Worm (Caenorhabditis elegans) whole organism, early embryonic: ENCODE data around the gene F26D11.1.

Experiments used
- B0310.2 ChIP-seq: sonication (generic microtip); optimal IDR thresholded peaks from 2 replicates; lab custom pipeline; 2016; ENCODE audit warnings: mild to moderate bottlenecking, missing genetic modification characterization, missing compliant biosample characterization
- F13C5.2 ChIP-seq: sonication (generic microtip); optimal IDR thresholded peaks from 2 replicates; lab custom pipeline; 2017; ENCODE audit warnings: mild to moderate bottlenecking, missing genetic modification characterization, inconsistent platforms, missing compliant biosample characterization
- aly-1 ChIP-seq: sonication (generic microtip); optimal IDR thresholded peaks from 2 replicates; lab custom pipeline; 2016; ENCODE audit warnings: missing genetic modification characterization, missing compliant biosample characterization
- ama-1 ChIP-seq: fragments of 150-350 bp; optimal IDR thresholded peaks from 2 replicates; lab custom pipeline; 2014
- ceh-13 ChIP-seq: fragments of 200-800 bp; sonication (Bioruptor generic); optimal IDR thresholded peaks from 2 replicates; lab custom pipeline; 2018; ENCODE audit warnings: mild to moderate bottlenecking, missing genetic modification characterization, missing compliant biosample characterization
- ceh-36 ChIP-seq: sonication (generic microtip); optimal IDR thresholded peaks from 2 replicates; lab custom pipeline; 2016; ENCODE audit warnings: missing genetic modification characterization, inconsistent platforms, missing compliant biosample characterization
- ets-7 ChIP-seq: sonication (generic microtip); optimal IDR thresholded peaks from 2 replicates; lab custom pipeline; 2016; ENCODE audit warnings: missing genotype, missing genetic modification characterization, missing compliant biosample characterization
- flt-1 ChIP-seq: fragments of 200-800 bp; sonication (Bioruptor generic); IDR thresholded peaks from 2 replicates; pipeline ENCODE4 v1.3.6; 2022; ENCODE audit warnings: missing genetic modification characterization, missing compliant biosample characterization
- hmbx-1 ChIP-seq: sonication (generic microtip); optimal IDR thresholded peaks from 2 replicates; lab custom pipeline; 2016; ENCODE audit warnings: mild to moderate bottlenecking, missing genetic modification characterization, missing compliant biosample characterization
- hmg-4 ChIP-seq: fragments of 200-800 bp; sonication (Bioruptor generic); optimal IDR thresholded peaks from 2 replicates; lab custom pipeline; 2018; ENCODE audit warnings: mild to moderate bottlenecking, missing genetic modification characterization, missing compliant biosample characterization
- hnd-1 ChIP-seq: sonication (generic microtip); optimal IDR thresholded peaks from 2 replicates; lab custom pipeline; 2016; ENCODE audit warnings: missing genetic modification characterization, missing compliant biosample characterization
- pes-1 ChIP-seq: fragments of 200-800 bp; sonication (Bioruptor generic); IDR thresholded peaks from 2 replicates; pipeline ENCODE4 v1.3.6; 2022; ENCODE audit warnings: missing genetic modification reagents, missing genetic modification characterization, missing compliant biosample characterization
- scrt-1 ChIP-seq: fragments of 200-800 bp; sonication (Bioruptor generic); IDR thresholded peaks from 2 replicates; pipeline ENCODE4 v1.3.6; 2022; ENCODE audit warnings: missing genetic modification characterization, missing compliant biosample characterization
- sea-1 ChIP-seq: fragments of 200-800 bp; sonication (Bioruptor generic); conservative IDR thresholded peaks from 2 replicates; pipeline ENCODE4 v1.3.6; 2022; ENCODE audit warnings: missing genetic modification characterization, missing compliant biosample characterization
- tbx-11 ChIP-seq: fragments of 200-800 bp; sonication (Bioruptor generic); IDR thresholded peaks from 2 replicates; pipeline ENCODE4 v1.3.6; 2022; ENCODE audit warnings: missing genetic modification characterization, missing compliant biosample characterization
- tbx-37 ChIP-seq: fragments of 200-800 bp; sonication (Bioruptor generic); conservative IDR thresholded peaks from 2 replicates; pipeline ENCODE4 v1.3.6; 2022; ENCODE audit warnings: missing genetic modification reagents, missing genetic modification characterization, missing compliant biosample characterization
- tra-4 ChIP-seq: sonication (generic microtip); optimal IDR thresholded peaks from 2 replicates; lab custom pipeline; 2017; ENCODE audit warnings: missing genetic modification characterization, missing compliant biosample characterization

F26D11.1 gene

DNA sequence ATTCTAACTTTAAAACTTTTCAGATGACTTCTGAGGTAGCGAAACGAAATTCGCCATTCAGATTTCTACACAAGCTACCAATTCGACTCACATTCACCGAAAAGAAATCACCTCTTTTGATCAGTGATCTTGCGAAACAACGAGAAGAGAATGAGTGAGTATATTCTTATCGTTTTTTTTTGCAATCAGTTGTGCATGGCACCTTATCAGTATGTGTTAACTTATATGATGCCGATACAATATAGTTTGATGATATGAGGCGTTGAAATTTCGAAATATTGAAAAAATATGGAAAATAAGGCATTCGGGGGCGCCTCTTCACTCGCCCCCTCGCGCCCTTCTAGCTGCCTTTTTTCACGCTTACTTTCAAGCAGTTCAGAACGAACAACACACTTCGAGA, 36.6 kb downstream of the F26D11.1 start:
- TF ChIP-seq tbx-37 (GFP tag; lab: Robert Waterston, UW), result no peak
- TF ChIP-seq hnd-1, result no peak
- TF ChIP-seq B0310.2 (tag; lab: Kevin White, UChicago), result no peak
- no peak for TF ChIP-seq ceh-36
- no peak for TF ChIP-seq F13C5.2
- TF ChIP-seq scrt-1 (GFP tag; lab: Robert Waterston, UW), result no peak
- no peak for TF ChIP-seq ets-7 (tag; lab: Kevin White, UChicago)

ce11 chrV:8018919-8019318, 37.6 kb downstream of the F26D11.1 start:
- no peak for TF ChIP-seq flt-1 (GFP tag; lab: Robert Waterston, UW)
- no peak for TF ChIP-seq ceh-13
- no peak for TF ChIP-seq hmbx-1 (tag; lab: Kevin White, UChicago)
- no peak for TF ChIP-seq B0310.2 (tag; lab: Kevin White, UChicago)

DNA sequence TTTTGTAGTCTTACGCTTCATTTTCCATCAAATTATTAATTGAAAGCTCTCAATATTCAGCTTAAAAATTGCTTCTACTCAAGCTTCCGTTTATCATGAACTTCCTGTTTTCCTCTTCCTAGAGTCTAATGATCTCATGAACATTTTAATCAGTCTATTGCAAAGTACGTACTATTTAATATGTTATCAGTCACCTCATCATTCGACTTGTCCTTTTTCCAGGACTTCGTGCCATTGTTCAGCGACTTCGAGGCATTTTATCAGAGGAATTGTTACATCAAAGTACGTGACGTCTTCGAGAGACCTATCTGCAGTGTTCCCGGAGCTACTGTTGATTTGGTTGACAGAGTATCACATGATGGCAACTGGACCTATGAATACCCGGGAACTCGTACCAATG, 38.4 kb downstream of the F26D11.1 start:
- TF ChIP-seq aly-1 (tag; lab: Kevin White, UChicago) (no peak), flt-1 (GFP tag; lab: Robert Waterston, UW) (no peak), F13C5.2 (no peak), tbx-11 (no peak), hmg-4 (no peak), hmbx-1 (tag; lab: Kevin White, UChicago) (no peak), scrt-1 (GFP tag; lab: Robert Waterston, UW) (no peak)

DNA sequence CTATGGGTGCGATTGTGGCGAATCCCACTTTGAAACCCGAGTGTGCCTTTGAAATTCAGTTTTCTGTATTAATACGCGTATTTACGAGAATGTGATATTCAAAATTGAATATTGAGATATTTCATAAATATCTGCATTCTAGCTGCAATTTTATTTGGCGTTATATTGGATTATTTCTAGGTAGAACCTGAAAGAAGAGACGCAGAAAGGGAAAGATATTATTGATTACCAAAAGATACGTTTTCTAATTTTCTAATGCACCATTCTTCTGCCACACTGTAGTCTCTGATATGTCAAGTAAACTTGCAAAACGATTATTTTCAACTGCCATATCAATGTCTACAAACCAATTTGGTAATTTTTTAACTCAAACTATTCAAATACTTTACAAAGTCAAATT, 40.7 kb downstream of the F26D11.1 start, which contains the start of gene ech-3:
Gene ech-3, plus strand, starts transcription at position 178 of the 400 bp plus-strand sequence.
- TF ChIP-seq flt-1 (GFP tag; lab: Robert Waterston, UW) (no peak), pes-1 (GFP tag; lab: Robert Waterston, UW) (no peak), tbx-11 (no peak), F13C5.2 (no peak), ets-7 (tag; lab: Kevin White, UChicago) (no peak), aly-1 (tag; lab: Kevin White, UChicago) (no peak), sea-1 (GFP tag; lab: Robert Waterston, UW) (no peak), ama-1 (no peak), ceh-36 (no peak), ceh-13 (no peak), hmg-4 (no peak), B0310.2 (tag; lab: Kevin White, UChicago) (no peak), scrt-1 (GFP tag; lab: Robert Waterston, UW) (no peak), tra-4 (tag; lab: Kevin White, UChicago) (no peak)

DNA sequence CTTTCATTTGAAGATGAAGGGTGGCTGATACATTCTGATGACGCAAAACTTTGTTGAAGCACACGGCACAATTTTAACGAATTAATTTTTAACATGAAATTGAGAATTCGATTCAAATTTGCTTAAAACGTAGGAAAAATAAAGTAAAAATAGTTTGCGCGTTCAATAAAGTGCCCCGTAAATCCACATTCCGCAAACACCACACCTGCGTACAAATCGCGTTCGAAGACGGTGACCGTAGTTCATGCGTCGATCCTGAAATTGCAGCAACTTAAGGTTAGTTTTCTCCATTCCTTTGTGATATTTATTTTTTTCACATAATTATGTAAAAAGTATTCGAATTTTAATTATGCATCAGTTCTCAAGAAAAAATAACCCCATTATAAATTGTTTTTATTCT, 43.4 kb downstream of the F26D11.1 start, which contains the start of gene F43H9.3:
Gene F43H9.3, minus strand, starts transcription at position 189 of the 400 bp plus-strand sequence.
- TF ChIP-seq tra-4 (tag; lab: Kevin White, UChicago) (no peak), ets-7 (tag; lab: Kevin White, UChicago) (no peak), aly-1 (tag; lab: Kevin White, UChicago) (no peak), sea-1 (GFP tag; lab: Robert Waterston, UW) (no peak), ama-1 (no peak), pes-1 (GFP tag; lab: Robert Waterston, UW) (no peak), ceh-13 (no peak), hmg-4 (no peak), tbx-11 (no peak), B0310.2 (tag; lab: Kevin White, UChicago) (no peak)

DNA sequence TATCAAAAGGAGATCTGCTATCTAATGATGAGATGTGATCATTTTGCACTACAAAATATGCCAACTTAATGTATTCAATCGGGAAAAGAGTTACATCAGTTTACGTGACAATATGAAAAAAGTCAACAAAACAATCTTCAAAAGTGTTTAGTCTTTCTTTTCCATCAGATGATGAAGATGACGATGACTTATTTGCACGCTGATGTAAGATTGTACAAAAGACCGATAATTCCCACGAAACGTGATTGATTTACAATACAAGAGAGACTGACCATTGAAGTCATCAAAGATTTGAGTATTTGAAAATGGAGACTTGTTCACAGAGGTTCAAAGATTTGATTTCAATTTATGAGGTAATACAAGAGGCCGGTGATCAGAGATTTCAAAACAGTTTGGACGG, 43.9 kb downstream of the F26D11.1 start:
- TF ChIP-seq pes-1 (GFP tag; lab: Robert Waterston, UW) (no peak), tra-4 (tag; lab: Kevin White, UChicago) (no peak), tbx-37 (GFP tag; lab: Robert Waterston, UW) (no peak), flt-1 (GFP tag; lab: Robert Waterston, UW) (no peak), F13C5.2 (no peak), hmg-4 (no peak), ets-7 (tag; lab: Kevin White, UChicago) (no peak)

DNA sequence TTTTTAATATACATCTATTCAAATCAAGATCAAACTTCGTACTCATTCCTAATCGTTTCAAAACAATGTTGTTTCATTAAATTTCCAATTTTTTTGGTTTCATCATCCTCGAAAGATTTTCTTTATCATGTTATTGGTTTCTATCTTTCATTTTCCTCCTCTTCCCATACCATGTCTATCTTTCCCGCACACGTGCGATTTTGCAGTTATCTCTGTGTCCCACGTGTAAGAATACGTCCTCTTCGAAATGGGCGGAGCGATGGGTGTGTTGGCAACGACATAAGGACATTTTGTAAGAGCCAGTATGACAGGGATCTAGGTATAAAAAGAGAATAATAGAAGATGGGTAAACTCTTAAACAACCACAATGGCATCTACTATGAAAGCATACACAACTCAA, 45.0 kb downstream of the F26D11.1 start, which contains the start of gene F43H9.4:
Gene F43H9.4, plus strand, starts transcription at position 366 of the 400 bp plus-strand sequence.
- TF ChIP-seq scrt-1 (GFP tag; lab: Robert Waterston, UW), result no peak
- no peak for TF ChIP-seq hnd-1
- no peak for TF ChIP-seq hmg-4
- TF ChIP-seq pes-1 (GFP tag; lab: Robert Waterston, UW), result no peak
- no peak for TF ChIP-seq flt-1 (GFP tag; lab: Robert Waterston, UW)
- TF ChIP-seq tra-4 (tag; lab: Kevin White, UChicago), result no peak
- no peak for TF ChIP-seq sea-1 (GFP tag; lab: Robert Waterston, UW)
- TF ChIP-seq ets-7 (tag; lab: Kevin White, UChicago), result no peak
- TF ChIP-seq aly-1 (tag; lab: Kevin White, UChicago), result no peak

DNA sequence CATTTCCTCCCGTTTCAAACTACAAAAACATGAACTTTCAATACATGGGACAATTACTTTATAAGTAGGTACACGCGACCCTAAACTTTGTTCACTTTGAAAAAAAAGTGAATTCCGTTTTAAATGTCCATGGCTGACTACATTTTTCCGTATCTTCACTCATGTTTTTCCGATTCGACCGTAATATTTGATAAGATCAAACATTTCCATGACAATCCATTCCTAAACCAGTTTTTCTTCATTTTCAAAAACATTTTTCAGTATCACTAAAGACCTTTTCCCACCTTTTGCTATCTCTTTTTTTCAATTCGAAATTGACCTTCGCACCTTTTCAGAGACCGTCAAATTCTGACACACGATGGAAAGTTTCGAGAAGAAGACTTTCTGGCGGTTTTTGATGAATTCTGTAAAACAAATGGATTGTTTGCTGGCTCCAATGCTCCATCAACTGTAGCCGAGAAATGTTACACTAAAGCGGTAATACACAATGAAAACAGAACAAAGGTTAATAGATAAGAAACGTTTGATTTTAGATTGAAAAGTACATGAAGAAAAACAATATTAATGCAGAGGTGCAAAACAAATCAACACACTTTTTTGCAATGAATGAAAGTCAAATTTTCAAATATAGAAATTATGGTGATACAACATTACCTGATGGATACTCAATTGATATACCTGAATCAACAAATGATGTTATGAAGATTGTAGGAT, 46.2 kb downstream of the F26D11.1 start:
- TF ChIP-seq ceh-13 (no peak), tbx-11 (no peak), ceh-36 (no peak), tbx-37 (GFP tag; lab: Robert Waterston, UW) (no peak), scrt-1 (GFP tag; lab: Robert Waterston, UW) (no peak), hnd-1 (no peak), hmbx-1 (tag; lab: Kevin White, UChicago) (no peak), flt-1 (GFP tag; lab: Robert Waterston, UW) (no peak), ama-1 (no peak), tra-4 (tag; lab: Kevin White, UChicago) (no peak), aly-1 (tag; lab: Kevin White, UChicago) (no peak), F13C5.2 (no peak), hmg-4 (no peak), pes-1 (GFP tag; lab: Robert Waterston, UW) (no peak)
